Fruit fly (Drosophila melanogaster) whole organism, embryonic: ENCODE results near the gene caz.

Source experiments
- BtbVII ChIP-seq: fragments of 200-800 bp; sonication (Bioruptor generic); optimal IDR thresholded peaks from 3 replicates; lab custom pipeline; 2017; ENCODE audit warnings: missing biosample characterization, mild to moderate bottlenecking, missing genetic modification characterization
- CG10654 ChIP-seq: fragments of 200-800 bp; sonication (Bioruptor generic); optimal IDR thresholded peaks from 2 replicates; lab custom pipeline; 2016; ENCODE audit warnings: missing biosample characterization, missing genetic modification characterization
- CG11247 ChIP-seq: fragments of 200-800 bp; sonication (Bioruptor generic); IDR thresholded peaks from 2 replicates; pipeline ENCODE4 v1.3.6; 2022; ENCODE audit warnings: missing biosample characterization, missing genetic modification characterization
- CG12942 ChIP-seq: fragments of 200-800 bp; sonication (Bioruptor generic); optimal IDR thresholded peaks from 3 replicates; lab custom pipeline; 2016; ENCODE audit warnings: missing biosample characterization, missing genetic modification characterization
- CG13123 ChIP-seq: fragments of 200-800 bp; sonication (Bioruptor generic); optimal IDR thresholded peaks from 2 replicates; lab custom pipeline; 2016; ENCODE audit warnings: missing biosample characterization, missing genetic modification characterization
- CG13287 ChIP-seq: fragments of 200-800 bp; sonication (Bioruptor generic); IDR thresholded peaks from 2 replicates; pipeline ENCODE4 v1.3.6; 2022; ENCODE audit warnings: missing biosample characterization, missing genetic modification characterization; ENCODE audit not compliant: partially characterized antibody
- CG13296 ChIP-seq: fragments of 200-800 bp; sonication (Bioruptor generic); optimal IDR thresholded peaks from 3 replicates; lab custom pipeline; 2018; ENCODE audit warnings: missing biosample characterization, mild to moderate bottlenecking, missing genetic modification characterization
- CG14441 ChIP-seq: fragments of 200-800 bp; sonication (Bioruptor generic); IDR thresholded peaks from 2 replicates; pipeline ENCODE4 v1.3.6; 2022; ENCODE audit warnings: missing biosample characterization, missing genetic modification characterization
- CG1602 ChIP-seq: fragments of 200-800 bp; sonication (Bioruptor generic); optimal IDR thresholded peaks from 3 replicates; lab custom pipeline; 2016; ENCODE audit warnings: missing biosample characterization, missing genetic modification characterization
- CG1603 ChIP-seq: fragments of 200-800 bp; sonication (Bioruptor generic); optimal IDR thresholded peaks from 2 replicates; lab custom pipeline; 2019; ENCODE audit warnings: missing biosample characterization, mild to moderate bottlenecking, missing genetic modification characterization, moderate library complexity
- CG16779 ChIP-seq: fragments of 200-800 bp; sonication (Bioruptor generic); IDR thresholded peaks from 2 replicates; pipeline ENCODE4 v1.3.6; 2022; ENCODE audit warnings: missing biosample characterization, missing genetic modification characterization
- CG17361 ChIP-seq: fragments of 200-800 bp; sonication (Bioruptor generic); IDR thresholded peaks from 3 replicates; pipeline ENCODE4 v1.3.6; 2022; ENCODE audit warnings: missing biosample characterization, missing genetic modification characterization
- CG17802 ChIP-seq: fragments of 200-800 bp; sonication (Bioruptor generic); optimal IDR thresholded peaks from 2 replicates; lab custom pipeline; 2018; ENCODE audit warnings: missing biosample characterization, mild to moderate bottlenecking, missing genetic modification characterization, moderate library complexity
- CG2116 ChIP-seq: fragments of 200-800 bp; sonication (Bioruptor generic); optimal IDR thresholded peaks from 3 replicates; lab custom pipeline; 2018; ENCODE audit warnings: missing biosample characterization, mild to moderate bottlenecking, missing genetic modification characterization
- CG30431 ChIP-seq: fragments of 200-800 bp; sonication (Bioruptor generic); optimal IDR thresholded peaks from 2 replicates; lab custom pipeline; 2017; ENCODE audit warnings: missing biosample characterization, missing genetic modification characterization
- CG3163 ChIP-seq: fragments of 200-800 bp; sonication (Bioruptor generic); optimal IDR thresholded peaks from 3 replicates; lab custom pipeline; 2016; ENCODE audit warnings: missing biosample characterization, missing genetic modification characterization
- CG32532 ChIP-seq: fragments of 200-800 bp; sonication (Bioruptor generic); IDR thresholded peaks from 2 replicates; pipeline ENCODE4 v1.3.6; 2022; ENCODE audit warnings: missing biosample characterization, missing genetic modification characterization
- CG32772 ChIP-seq: fragments of 200-800 bp; sonication (Bioruptor generic); IDR thresholded peaks from 2 replicates; pipeline ENCODE4 v1.3.6; 2022; ENCODE audit warnings: missing biosample characterization, missing genetic modification characterization
- CG34376 ChIP-seq: fragments of 200-800 bp; sonication (Bioruptor generic); optimal IDR thresholded peaks from 2 replicates; lab custom pipeline; 2018; ENCODE audit warnings: missing biosample characterization, mild to moderate bottlenecking, missing genetic modification characterization
- CG3838 ChIP-seq: fragments of 200-800 bp; sonication (Bioruptor generic); optimal IDR thresholded peaks from 3 replicates; lab custom pipeline; 2016; ENCODE audit warnings: missing biosample characterization, missing genetic modification characterization
- CG4404 ChIP-seq: fragments of 200-800 bp; sonication (Bioruptor generic); IDR thresholded peaks from 2 replicates; pipeline ENCODE4 v1.3.6; 2022; ENCODE audit warnings: missing biosample characterization, missing genetic modification characterization
- CG4424 ChIP-seq: fragments of 200-800 bp; sonication (Bioruptor generic); optimal IDR thresholded peaks from 3 replicates; lab custom pipeline; 2016; ENCODE audit warnings: missing biosample characterization, missing genetic modification characterization
- CG4617 ChIP-seq: fragments of 200-800 bp; sonication (Bioruptor generic); optimal IDR thresholded peaks from 3 replicates; lab custom pipeline; 2016; ENCODE audit warnings: missing biosample characterization, missing genetic modification characterization, borderline replicate concordance
- CG4820 ChIP-seq: fragments of 200-800 bp; sonication (Bioruptor generic); optimal IDR thresholded peaks from 3 replicates; lab custom pipeline; 2016; ENCODE audit warnings: missing biosample characterization, missing genetic modification characterization
- CG7372 ChIP-seq: fragments of 200-800 bp; sonication (Bioruptor generic); IDR thresholded peaks from 2 replicates; pipeline ENCODE4 v1.3.6; 2022; ENCODE audit warnings: missing biosample characterization, missing genetic modification characterization
- CG7839 ChIP-seq: fragments of 200-800 bp; sonication (Bioruptor generic); optimal IDR thresholded peaks from 3 replicates; lab custom pipeline; 2018; ENCODE audit warnings: missing biosample characterization, mild to moderate bottlenecking, missing genetic modification characterization, moderate library complexity
- CG7987 ChIP-seq: fragments of 200-800 bp; sonication (Bioruptor generic); optimal IDR thresholded peaks from 2 replicates; lab custom pipeline; 2018; ENCODE audit warnings: missing biosample characterization, mild to moderate bottlenecking, missing genetic modification characterization, moderate library complexity
- CG8359 ChIP-seq: fragments of 200-800 bp; sonication (Bioruptor generic); optimal IDR thresholded peaks from 2 replicates; lab custom pipeline; 2017; ENCODE audit warnings: missing biosample characterization, mild to moderate bottlenecking, missing genetic modification characterization, borderline replicate concordance
- CG9876 ChIP-seq: fragments of 200-800 bp; sonication (Bioruptor generic); optimal IDR thresholded peaks from 2 replicates; lab custom pipeline; 2016; ENCODE audit warnings: missing biosample characterization, missing genetic modification characterization
- Deaf1 ChIP-seq: fragments of 200-800 bp; optimal IDR thresholded peaks from 3 replicates; lab custom pipeline; 2019; ENCODE audit warnings: missing biosample characterization, mild to moderate bottlenecking, missing genetic modification characterization, moderate library complexity
- Ets65A ChIP-seq: fragments of 200-800 bp; sonication (Bioruptor generic); peaks from one replicate; lab custom pipeline; 2016; ENCODE audit warnings: missing biosample characterization, missing genetic modification characterization
- Gug ChIP-seq: fragments of 200-800 bp; sonication (Bioruptor generic); IDR thresholded peaks from 4 replicates; pipeline ENCODE4 v1.3.6; 2022; ENCODE audit warnings: missing biosample characterization, missing genetic modification characterization
- HHEX ChIP-seq: fragments of 200-800 bp; sonication (Bioruptor generic); optimal IDR thresholded peaks from 3 replicates; lab custom pipeline; 2017; ENCODE audit warnings: missing biosample characterization, mild to moderate bottlenecking, missing genetic modification characterization, missing genetic modification reagents
- HLHmδ ChIP-seq: fragments of 200-800 bp; sonication (Bioruptor generic); optimal IDR thresholded peaks from 2 replicates; lab custom pipeline; 2018; ENCODE audit warnings: missing biosample characterization, mild to moderate bottlenecking, missing genetic modification characterization, moderate library complexity
- Med ChIP-seq: fragments of 200-800 bp; sonication (Bioruptor generic); peaks from one replicate; lab custom pipeline; 2016; ENCODE audit warnings: missing biosample characterization, missing genetic modification characterization, mild to moderate bottlenecking, inconsistent platforms, moderate library complexity
- Tbp ChIP-seq: fragments of >200 bp; optimal IDR thresholded peaks from 2 replicates; lab custom pipeline; 2018; ENCODE audit warnings: missing biosample characterization, missing genetic modification characterization
- YL-1 ChIP-seq: fragments of 200-800 bp; sonication (Bioruptor generic); optimal IDR thresholded peaks from 3 replicates; lab custom pipeline; 2017; ENCODE audit warnings: missing biosample characterization, mild to moderate bottlenecking, missing genetic modification characterization
- crp ChIP-seq, 2 experiments: fragments of 200-800 bp; sonication (Bioruptor generic); optimal IDR thresholded peaks; 2 replicates in 1 of 2; 3 replicates in 1 of 2; lab custom pipeline; 2017; ENCODE audit warnings: missing biosample characterization in 2 of 2, missing genetic modification characterization in 2 of 2, mild to moderate bottlenecking in 1 of 2, moderate library complexity in 1 of 2
- disco-r ChIP-seq: fragments of 200-800 bp; sonication (Bioruptor generic); optimal IDR thresholded peaks from 2 replicates; lab custom pipeline; 2016; ENCODE audit warnings: missing biosample characterization, missing genetic modification characterization
- fd102C ChIP-seq: fragments of 200-800 bp; sonication (Bioruptor generic); optimal IDR thresholded peaks from 2 replicates; lab custom pipeline; 2018; ENCODE audit warnings: missing biosample characterization, mild to moderate bottlenecking, missing genetic modification characterization, moderate library complexity
- fru ChIP-seq: fragments of >200 bp; optimal IDR thresholded peaks from 2 replicates; lab custom pipeline; 2017
- gfzf ChIP-seq: fragments of 200-800 bp; sonication (Bioruptor generic); optimal IDR thresholded peaks from 2 replicates; lab custom pipeline; 2016; ENCODE audit warnings: missing biosample characterization, mild to moderate bottlenecking, missing genetic modification characterization, moderate library complexity
- gro ChIP-seq: fragments of 200-800 bp; sonication (Bioruptor generic); optimal IDR thresholded peaks from 2 replicates; lab custom pipeline; 2016; ENCODE audit warnings: missing biosample characterization, missing genetic modification characterization
- gt ChIP-seq: fragments of 200-800 bp; sonication (Bioruptor generic); IDR thresholded peaks from 2 replicates; pipeline ENCODE4 v1.3.6; 2022; ENCODE audit warnings: missing biosample characterization, missing genetic modification characterization
- inv ChIP-seq: fragments of 200-800 bp; sonication (Bioruptor generic); IDR thresholded peaks from 2 replicates; pipeline ENCODE4 v1.3.6; 2022; ENCODE audit warnings: missing biosample characterization, missing genetic modification characterization; ENCODE audit not compliant: partially characterized antibody
- lov ChIP-seq, 2 experiments: fragments of 200-800 bp in 1 of 2; fragments of >200 bp in 1 of 2; sonication (Bioruptor generic) in 1 of 2; IDR thresholded peaks in 1 of 2; optimal IDR thresholded peaks in 1 of 2; 2 replicates in 1 of 2; 3 replicates in 1 of 2; pipeline versions ENCODE4 v1.3.6 to Lab custom; 2017 to 2022; ENCODE audit warnings: missing biosample characterization in 1 of 2, missing genetic modification characterization in 1 of 2
- nom ChIP-seq: fragments of 200-800 bp; sonication (Bioruptor generic); optimal IDR thresholded peaks from 2 replicates; lab custom pipeline; 2017; ENCODE audit warnings: missing biosample characterization, missing genetic modification characterization, mild to moderate bottlenecking, moderate library complexity, missing genetic modification reagents
- pros ChIP-seq: fragments of 200-800 bp; sonication (Bioruptor generic); optimal IDR thresholded peaks from 3 replicates; lab custom pipeline; 2019; ENCODE audit warnings: missing biosample characterization, mild to moderate bottlenecking, missing genetic modification characterization, moderate library complexity
- ro ChIP-seq: fragments of 200-800 bp; sonication (Bioruptor generic); IDR thresholded peaks from 2 replicates; pipeline ENCODE4 v1.3.6; 2022; ENCODE audit warnings: missing biosample characterization, missing genetic modification characterization
- sob ChIP-seq: fragments of 200-800 bp; sonication (Bioruptor generic); IDR thresholded peaks from 2 replicates; pipeline ENCODE4 v1.3.6; 2022; ENCODE audit warnings: missing biosample characterization, missing genetic modification characterization
- tgo ChIP-seq: fragments of 200-800 bp; sonication (Bioruptor generic); IDR thresholded peaks from 3 replicates; pipeline ENCODE4 v1.3.6; 2022; ENCODE audit warnings: missing biosample characterization, missing genetic modification characterization

Gene caz

DNA sequence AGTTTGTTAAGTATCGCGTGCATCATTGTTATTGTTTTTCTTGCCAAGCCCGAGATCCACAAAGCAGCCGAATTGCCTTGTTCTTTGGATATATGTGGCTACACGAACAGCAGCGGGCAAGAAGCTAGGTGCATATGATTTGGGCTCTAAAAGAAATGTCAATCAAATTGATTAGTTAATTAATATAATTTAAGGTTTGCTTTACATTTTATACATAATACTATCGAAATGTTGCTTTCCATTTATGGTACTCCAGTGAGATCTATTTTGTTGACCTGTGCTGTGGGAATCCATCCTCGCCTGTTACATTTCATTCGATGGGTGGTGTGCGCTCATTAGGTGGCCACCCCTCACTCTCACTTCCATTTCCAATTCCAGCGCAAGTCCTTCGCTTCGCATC lies 25.2 kb upstream of the caz start (continued):
- TF ChIP-seq crp (GFP tag; optimal IDR thresholded peaks at IDR 0.05; lab: Kevin White, UChicago) (no peak), CG16779 (GFP tag; lab: Robert Waterston, UW) (no peak), CG32532 (peak; percentile 82), CG10654 (peak; percentile 69), CG13123 (peak; percentile 47), fd102C (GFP tag; lab: Kevin White, UChicago) (no peak), CG1602 (peak; percentile 73), tgo (GFP tag; lab: Robert Waterston, UW) (peak; percentile 74), Deaf1 (peak; percentile 50), YL-1 (GFP tag; lab: Kevin White, UChicago) (no peak), CG32772 (GFP tag; lab: Robert Waterston, UW) (peak; percentile 67), CG7372 (GFP tag; lab: Robert Waterston, UW) (peak; percentile 51; the same call in 1 of the 2 replicates), CG14441 (GFP tag; lab: Robert Waterston, UW) (peak; percentile 73), gt (no peak), Tbp (GFP tag; lab: Kevin White, UChicago) (no peak), CG12942 (GFP tag; lab: Kevin White, UChicago) (peak; percentile 44), CG4424 (GFP tag; lab: Kevin White, UChicago) (peak; percentile 77), Med (GFP tag; lab: Kevin White, UChicago) (peak; percentile 92), gro (peak; percentile 44), CG7987 (GFP tag; lab: Kevin White, UChicago) (peak; percentile 18), fru (no peak), pros (GFP tag; lab: Kevin White, UChicago) (peak; percentile 14), Ets65A (GFP tag; lab: Kevin White, UChicago) (peak; percentile 96), CG13287 (no peak), BtbVII (GFP tag; lab: Kevin White, UChicago) (peak; percentile 55), CG17802 (tag; lab: Kevin White, UChicago) (peak; percentile 43), CG2116 (GFP tag; lab: Kevin White, UChicago) (peak; percentile 13), disco-r (GFP tag; lab: Kevin White, UChicago) (no peak), Gug (peak; percentile 57; the same call in 2 of the 4 replicates), CG4617 (GFP tag; lab: Kevin White, UChicago) (peak; percentile 1), CG7839 (tag; lab: Kevin White, UChicago) (peak; percentile 87), lov (optimal IDR thresholded peaks at IDR 0.05; lab: Kevin White, UChicago) (no peak), lov (GFP tag; IDR thresholded peaks at IDR 0.05; lab: Robert Waterston, UW) (0 out of 3 replicates have a peak, but pooled peaks have one; percentile 66), inv (GFP tag; lab: Robert Waterston, UW) (no peak), CG4820 (GFP tag; lab: Kevin White, UChicago) (peak; percentile 82), CG34376 (GFP tag; lab: Kevin White, UChicago) (peak; percentile 56), CG8359 (GFP tag; lab: Kevin White, UChicago) (peak; percentile 61), ro (GFP tag; lab: Robert Waterston, UW) (peak; percentile 52; the same call in 1 of the 2 replicates), CG11247 (GFP tag; lab: Robert Waterston, UW) (peak; percentile 42; the same call in 1 of the 2 replicates), CG4404 (GFP tag; lab: Robert Waterston, UW) (peak; percentile 68), CG30431 (GFP tag; lab: Kevin White, UChicago) (peak; percentile 72), HHEX (GFP tag; lab: Kevin White, UChicago) (peak; percentile 75), HLHmδ (no peak), CG17361 (GFP tag; lab: Robert Waterston, UW) (peak; percentile 72), sob (peak; percentile 73), CG1603 (tag; lab: Kevin White, UChicago) (peak; percentile 89), CG3838 (GFP tag; lab: Kevin White, UChicago) (no peak), gfzf (no peak), CG3163 (GFP tag; lab: Kevin White, UChicago) (no peak), CG9876 (GFP tag; lab: Kevin White, UChicago) (peak; percentile 12), CG13296 (GFP tag; lab: Kevin White, UChicago) (peak; percentile 75), nom (GFP tag; lab: Kevin White, UChicago) (peak; percentile 7)
